Worm (Caenorhabditis elegans) whole organism, late embryonic: ENCODE data around the gene hsp-17.

Experiments used
- C38D4.7 ChIP-seq: fragments of 200-800 bp; sonication (Bioruptor generic); optimal IDR thresholded peaks from 2 replicates; lab custom pipeline; 2018; ENCODE audit warnings: mild to moderate bottlenecking, missing genetic modification characterization, moderate library complexity, missing compliant biosample characterization
- K02D7.2 ChIP-seq: sonication (generic microtip); optimal IDR thresholded peaks from 2 replicates; lab custom pipeline; 2017; ENCODE audit warnings: mild to moderate bottlenecking, missing genetic modification characterization, missing compliant biosample characterization
- T23F11.4 ChIP-seq: fragments of 200-800 bp; sonication (Bioruptor generic); optimal IDR thresholded peaks from 2 replicates; lab custom pipeline; 2018; ENCODE audit warnings: mild to moderate bottlenecking, missing genetic modification characterization, missing compliant biosample characterization
- Y22D7AL.16 ChIP-seq: sonication (generic microtip); optimal IDR thresholded peaks from 2 replicates; lab custom pipeline; 2016; ENCODE audit warnings: missing genetic modification characterization, missing compliant biosample characterization
- ahr-1 ChIP-seq: sonication (generic microtip); optimal IDR thresholded peaks from 2 replicates; lab custom pipeline; 2016; ENCODE audit warnings: missing genetic modification characterization, missing compliant biosample characterization
- ama-1 ChIP-seq: fragments of 150-350 bp; optimal IDR thresholded peaks from 2 replicates; lab custom pipeline; 2014
- ceh-14 ChIP-seq: sonication (generic microtip); optimal IDR thresholded peaks from 2 replicates; lab custom pipeline; 2016; ENCODE audit warnings: missing genotype, missing genetic modification characterization, missing compliant biosample characterization
- ceh-18 ChIP-seq: sonication (generic microtip); optimal IDR thresholded peaks from 2 replicates; lab custom pipeline; 2016; ENCODE audit warnings: missing genetic modification characterization, missing compliant biosample characterization
- ceh-19 ChIP-seq: fragments of 200-800 bp; sonication (Bioruptor generic); optimal IDR thresholded peaks from 2 replicates; lab custom pipeline; 2018; ENCODE audit warnings: mild to moderate bottlenecking, missing genetic modification characterization, missing compliant biosample characterization
- ceh-2 ChIP-seq: sonication (generic microtip); optimal IDR thresholded peaks from 2 replicates; lab custom pipeline; 2016; ENCODE audit warnings: missing genotype, missing genetic modification characterization, missing compliant biosample characterization
- ceh-22 ChIP-seq: sonication (generic microtip); optimal IDR thresholded peaks from 2 replicates; lab custom pipeline; 2017; ENCODE audit warnings: missing biosample characterization, missing genetic modification characterization
- ceh-30 ChIP-seq: fragments of 150-350 bp; optimal IDR thresholded peaks from 2 replicates; lab custom pipeline; 2014; ENCODE audit warnings: missing biosample characterization, missing genetic modification characterization
- ceh-34 ChIP-seq: sonication (generic microtip); optimal IDR thresholded peaks from 2 replicates; lab custom pipeline; 2016; ENCODE audit warnings: mild to moderate bottlenecking, missing genetic modification characterization, missing compliant biosample characterization
- ceh-48 ChIP-seq: sonication (generic microtip); optimal IDR thresholded peaks from 2 replicates; lab custom pipeline; 2016; ENCODE audit warnings: missing genetic modification characterization, inconsistent platforms, missing compliant biosample characterization
- ceh-6 ChIP-seq: fragments of 200-800 bp; sonication (Bioruptor generic); optimal IDR thresholded peaks from 2 replicates; lab custom pipeline; 2018; ENCODE audit warnings: mild to moderate bottlenecking, missing genetic modification characterization, missing compliant biosample characterization
- che-1 ChIP-seq: sonication (generic microtip); optimal IDR thresholded peaks from 2 replicates; lab custom pipeline; 2016; ENCODE audit warnings: mild to moderate bottlenecking, missing genetic modification characterization, missing compliant biosample characterization
- dmd-4 ChIP-seq: sonication (generic microtip); optimal IDR thresholded peaks from 2 replicates; lab custom pipeline; 2016; ENCODE audit warnings: borderline replicate concordance, missing genetic modification characterization, missing compliant biosample characterization
- dve-1 ChIP-seq: sonication (generic microtip); optimal IDR thresholded peaks from 2 replicates; lab custom pipeline; 2017; ENCODE audit warnings: antibody characterized with exemption, mild to moderate bottlenecking, missing genetic modification characterization, missing compliant biosample characterization
- elt-2 ChIP-seq: sonication (generic microtip); optimal IDR thresholded peaks from 2 replicates; lab custom pipeline; 2016; ENCODE audit warnings: missing genetic modification reagents, missing genetic modification characterization, missing compliant biosample characterization
- elt-4 ChIP-seq: sonication (generic microtip); optimal IDR thresholded peaks from 2 replicates; lab custom pipeline; 2016; ENCODE audit warnings: missing genetic modification characterization, missing compliant biosample characterization
- eyg-1 ChIP-seq: sonication (generic microtip); optimal IDR thresholded peaks from 2 replicates; lab custom pipeline; 2016; ENCODE audit warnings: missing genotype, missing genetic modification characterization, missing compliant biosample characterization
- fax-1 ChIP-seq: sonication (generic microtip); optimal IDR thresholded peaks from 2 replicates; lab custom pipeline; 2016; ENCODE audit warnings: missing genotype, missing genetic modification characterization, missing compliant biosample characterization
- hlh-13 ChIP-seq: fragments of 200-800 bp; sonication (Bioruptor generic); optimal IDR thresholded peaks from 2 replicates; lab custom pipeline; 2018; ENCODE audit warnings: mild to moderate bottlenecking, missing genetic modification characterization, missing compliant biosample characterization
- hlh-15 ChIP-seq: sonication (generic microtip); optimal IDR thresholded peaks from 2 replicates; lab custom pipeline; 2016; ENCODE audit warnings: missing genetic modification characterization, missing compliant biosample characterization
- hlh-30 ChIP-seq: sonication (generic microtip); optimal IDR thresholded peaks from 2 replicates; lab custom pipeline; 2017; ENCODE audit warnings: antibody characterized with exemption, missing genetic modification characterization, missing compliant biosample characterization; ENCODE audit not compliant: insufficient read depth
- hlh-6 ChIP-seq: sonication (generic microtip); optimal IDR thresholded peaks from 2 replicates; lab custom pipeline; 2016; ENCODE audit warnings: missing genotype, missing genetic modification characterization, missing compliant biosample characterization
- lim-6 ChIP-seq: sonication (generic microtip); optimal IDR thresholded peaks from 2 replicates; lab custom pipeline; 2016; ENCODE audit warnings: missing genetic modification characterization, missing compliant biosample characterization
- nhr-232 ChIP-seq: sonication (generic microtip); optimal IDR thresholded peaks from 2 replicates; lab custom pipeline; 2016; ENCODE audit warnings: missing genetic modification characterization, missing compliant biosample characterization
- odd-2 ChIP-seq: sonication (generic microtip); optimal IDR thresholded peaks from 2 replicates; lab custom pipeline; 2017; ENCODE audit warnings: antibody characterized with exemption, mild to moderate bottlenecking, missing genetic modification characterization, missing compliant biosample characterization
- pha-4 ChIP-seq: fragments of 150-350 bp; optimal IDR thresholded peaks from 2 replicates; lab custom pipeline; 2018; ENCODE audit warnings: missing biosample characterization, missing genetic modification reagents, missing genetic modification characterization
- sdc-2 ChIP-seq: sonication (generic microtip); optimal IDR thresholded peaks from 2 replicates; lab custom pipeline; 2016; ENCODE audit warnings: missing genotype, missing genetic modification characterization, missing compliant biosample characterization
- sox-2 ChIP-seq: fragments of 200-800 bp; sonication (Bioruptor generic); IDR thresholded peaks from 2 replicates; pipeline ENCODE4 v1.3.6; 2022; ENCODE audit warnings: missing genetic modification reagents, missing genetic modification characterization, missing compliant biosample characterization
- sox-4 ChIP-seq: sonication (generic microtip); optimal IDR thresholded peaks from 2 replicates; lab custom pipeline; 2017; ENCODE audit warnings: mild to moderate bottlenecking, missing genetic modification characterization, inconsistent platforms, missing compliant biosample characterization
- tbx-2 ChIP-seq: sonication (generic microtip); optimal IDR thresholded peaks from 2 replicates; lab custom pipeline; 2016; ENCODE audit warnings: missing genetic modification characterization, missing compliant biosample characterization
- unc-42 ChIP-seq: sonication (generic microtip); optimal IDR thresholded peaks from 2 replicates; lab custom pipeline; 2016; ENCODE audit warnings: missing genotype, missing genetic modification characterization, missing compliant biosample characterization
- unc-55 ChIP-seq: sonication (generic microtip); optimal IDR thresholded peaks from 2 replicates; lab custom pipeline; 2017; ENCODE audit warnings: missing biosample characterization, missing genetic modification reagents, missing genetic modification characterization
- zip-5 ChIP-seq: sonication (generic microtip); optimal IDR thresholded peaks from 2 replicates; lab custom pipeline; 2016; ENCODE audit warnings: missing genetic modification characterization, missing compliant biosample characterization

The hsp-17 gene

DNA sequence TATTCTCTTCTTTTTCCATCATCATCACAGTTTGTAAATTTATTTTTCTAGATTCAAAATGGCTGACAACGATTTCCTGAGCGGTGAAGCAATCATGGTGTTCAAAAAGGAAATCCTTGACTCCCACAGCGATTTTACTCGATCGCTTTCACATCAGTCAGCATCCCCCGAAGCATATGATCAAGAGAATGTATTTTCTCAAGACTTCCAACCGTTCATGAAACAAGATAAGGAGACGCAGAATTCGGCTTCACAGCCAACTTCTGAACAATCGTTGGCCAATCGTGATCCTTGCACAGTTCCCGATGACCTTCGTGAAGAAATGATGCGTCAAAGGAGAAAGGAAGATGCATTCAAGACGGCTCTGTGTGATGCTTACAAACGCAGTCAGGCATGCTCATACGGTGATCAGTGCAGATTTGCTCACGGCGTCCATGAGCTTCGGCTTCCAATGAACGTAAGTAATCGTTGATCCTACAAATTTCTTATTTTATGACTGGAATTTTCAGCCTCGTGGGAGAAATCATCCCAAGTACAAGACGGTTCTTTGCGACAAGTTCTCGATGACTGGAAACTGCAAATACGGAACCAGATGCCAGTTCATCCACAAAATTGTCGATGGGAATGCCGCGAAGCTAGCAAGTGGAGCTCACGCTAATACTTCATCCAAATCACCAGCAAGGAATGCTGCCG lies 28.5 kb upstream of the hsp-17 start, which contains the start of gene pos-1:
TSS of gene pos-1 (plus strand) at position 51 of the 693 bp plus-strand sequence.
- TF ChIP-seq ceh-2 (tag; lab: Kevin White, UChicago) (no peak), sox-4 (no peak), ceh-30 (tag; lab: Kevin White, UChicago) (no peak), fax-1 (tag; lab: Kevin White, UChicago) (no peak), dve-1 (no peak), hlh-30 (no peak), ceh-18 (tag; lab: Kevin White, UChicago) (no peak), ceh-34 (tag; lab: Kevin White, UChicago) (no peak), ama-1 (lab: Kevin White, UChicago) (no peak), tbx-2 (tag; lab: Kevin White, UChicago) (no peak), eyg-1 (tag; lab: Kevin White, UChicago) (no peak), ceh-22 (no peak), hlh-15 (tag; lab: Kevin White, UChicago) (no peak), unc-42 (tag; lab: Kevin White, UChicago) (no peak)

ce11 chrV:8413432-8414021 lies 27.8 kb upstream of the hsp-17 start, which contains the start of gene vha-18:
TSS of gene vha-18 (minus strand) at chrV:8413482.
- TF ChIP-seq dmd-4: no peak
- no peak for TF ChIP-seq T23F11.4 (GFP tag; lab: Kevin White, UChicago)
- TF ChIP-seq ceh-14 (tag; lab: Kevin White, UChicago): no peak
- TF ChIP-seq tbx-2 (tag; lab: Kevin White, UChicago): no peak
- TF ChIP-seq ceh-48 (tag; lab: Kevin White, UChicago): no peak
- TF ChIP-seq lim-6 (tag; lab: Kevin White, UChicago): no peak
- no peak for TF ChIP-seq ceh-34 (tag; lab: Kevin White, UChicago)
- no peak for TF ChIP-seq hlh-6 (tag; lab: Kevin White, UChicago)
- TF ChIP-seq eyg-1 (tag; lab: Kevin White, UChicago): no peak
- TF ChIP-seq sox-2 (GFP tag; lab: Robert Waterston, UW): no peak
- TF ChIP-seq ceh-22: no peak
- TF ChIP-seq che-1 (tag; lab: Kevin White, UChicago): no peak
- TF ChIP-seq zip-5: no peak

ce11 chrV:8410406-8410805 lies 24.7 kb upstream of the hsp-17 start, which contains the start of gene F52E1.2:
TSS of gene F52E1.2 (plus strand) at chrV:8410595.
- TF ChIP-seq hlh-13 (no peak), pha-4 (tag; lab: Kevin White, UChicago) (no peak), ceh-19 (GFP tag; lab: Kevin White, UChicago) (no peak), Y22D7AL.16 (tag; lab: Kevin White, UChicago) (no peak), ceh-6 (GFP tag; lab: Kevin White, UChicago) (no peak), ahr-1 (tag; lab: Kevin White, UChicago) (no peak), C38D4.7 (GFP tag; lab: Kevin White, UChicago) (no peak), ceh-14 (tag; lab: Kevin White, UChicago) (no peak), unc-55 (no peak), nhr-232 (no peak), sox-4 (no peak), odd-2 (tag; lab: Kevin White, UChicago) (no peak), sdc-2 (tag; lab: Kevin White, UChicago) (no peak), ceh-34 (tag; lab: Kevin White, UChicago) (no peak), K02D7.2 (no peak), elt-2 (tag; lab: Kevin White, UChicago) (no peak), elt-4 (tag; lab: Kevin White, UChicago) (no peak)
